Fruit fly (Drosophila melanogaster): ENCODE results near the gene CG12608.

- no peak for TF ChIP-seq CG1620 (GFP tag; optimal IDR thresholded peaks at IDR 0.05)
- TF ChIP-seq kay (GFP tag; ENCODE audit: borderline replicate concordance), result no peak
- TF ChIP-seq CG5204 (GFP tag; optimal IDR thresholded peaks at IDR 0.05), result no peak
- no peak for TF ChIP-seq ovo (GFP tag; optimal IDR thresholded peaks at IDR 0.05)
- no peak for TF ChIP-seq CG33017 (tag; optimal IDR thresholded peaks at IDR 0.05)
- no peak for TF ChIP-seq CG7045 (GFP tag; optimal IDR thresholded peaks at IDR 0.05)
- TF ChIP-seq CG12768 (GFP tag; optimal IDR thresholded peaks at IDR 0.05), result no peak
- no peak for TF ChIP-seq tj (GFP tag; optimal IDR thresholded peaks at IDR 0.05)
- TF ChIP-seq CG7101 (tag; optimal IDR thresholded peaks at IDR 0.05), result no peak
- TF ChIP-seq bab1 (GFP tag; optimal IDR thresholded peaks at IDR 0.05), result no peak
- no peak for TF ChIP-seq CG14711 (tag; optimal IDR thresholded peaks at IDR 0.05)
- no peak for TF ChIP-seq Hr96 (GFP tag; optimal IDR thresholded peaks at IDR 0.05)
Measured at dm6 chrX:15344473-15345331, at the start of gene CG12608, which contains the start of gene Prp5.

Measured in whole organism, adult.